Fruit fly (Drosophila melanogaster) whole organism, adult: ENCODE measurements around the gene Plap.

ENCODE experiments used
- CG11617 ChIP-seq: fragments of 200-800 bp; sonication (Bioruptor generic); optimal IDR thresholded peaks from 2 replicates; lab custom pipeline; 2017; ENCODE audit warnings: mild to moderate bottlenecking, missing biosample characterization, missing genetic modification reagents, missing genetic modification characterization
- CG12768 ChIP-seq: fragments of 200-800 bp; sonication (Bioruptor generic); optimal IDR thresholded peaks from 2 replicates; lab custom pipeline; 2017; ENCODE audit warnings: missing biosample characterization, missing genetic modification characterization, mild to moderate bottlenecking, moderate library complexity, missing genetic modification reagents
- CG14711 ChIP-seq: fragments of 200-800 bp; sonication (Bioruptor generic); optimal IDR thresholded peaks from 2 replicates; lab custom pipeline; 2018; ENCODE audit warnings: missing biosample characterization, mild to moderate bottlenecking, missing genetic modification characterization, moderate library complexity
- CG1620 ChIP-seq: fragments of 200-800 bp; sonication (Bioruptor generic); optimal IDR thresholded peaks from 2 replicates; lab custom pipeline; 2016; ENCODE audit warnings: missing biosample characterization, missing genetic modification characterization
- CG33017 ChIP-seq: fragments of 200-800 bp; sonication (Bioruptor generic); optimal IDR thresholded peaks from 2 replicates; lab custom pipeline; 2018; ENCODE audit warnings: missing biosample characterization, mild to moderate bottlenecking, missing genetic modification characterization, moderate library complexity
- CG5204 ChIP-seq: fragments of 200-800 bp; sonication (Bioruptor generic); optimal IDR thresholded peaks from 2 replicates; lab custom pipeline; 2016; ENCODE audit warnings: missing biosample characterization, missing genetic modification characterization
- CG7045 ChIP-seq: fragments of 200-800 bp; sonication (Bioruptor generic); optimal IDR thresholded peaks from 2 replicates; lab custom pipeline; 2017; ENCODE audit warnings: missing biosample characterization, mild to moderate bottlenecking, missing genetic modification characterization
- CG7101 ChIP-seq: fragments of 200-800 bp; sonication (Bioruptor generic); optimal IDR thresholded peaks from 2 replicates; lab custom pipeline; 2018; ENCODE audit warnings: missing biosample characterization, mild to moderate bottlenecking, missing genetic modification characterization, moderate library complexity
- Clk ChIP-seq: fragments of 200-800 bp; sonication (Bioruptor generic); optimal IDR thresholded peaks from 2 replicates; lab custom pipeline; 2017; ENCODE audit warnings: missing biosample characterization, missing genetic modification characterization
- Crg-1 ChIP-seq: fragments of 200-800 bp; sonication (Bioruptor generic); optimal IDR thresholded peaks from 2 replicates; lab custom pipeline; 2016; ENCODE audit warnings: missing biosample characterization, missing genetic modification characterization
- Hr96 ChIP-seq: fragments of 200-800 bp; sonication (Bioruptor generic); optimal IDR thresholded peaks from 2 replicates; lab custom pipeline; 2016; ENCODE audit warnings: missing biosample characterization, missing genetic modification characterization
- Mnt ChIP-seq: fragments of 200-800 bp; sonication (Bioruptor generic); optimal IDR thresholded peaks from 2 replicates; lab custom pipeline; 2016; ENCODE audit warnings: missing biosample characterization, mild to moderate bottlenecking, missing genetic modification characterization
- bab1 ChIP-seq: fragments of 200-800 bp; sonication (Bioruptor generic); optimal IDR thresholded peaks from 3 replicates; lab custom pipeline; 2019; ENCODE audit warnings: missing biosample characterization, mild to moderate bottlenecking, missing genetic modification characterization, moderate library complexity
- cic ChIP-seq: fragments of 200-800 bp; sonication (Bioruptor generic); optimal IDR thresholded peaks from 2 replicates; lab custom pipeline; 2017; ENCODE audit warnings: missing biosample characterization, mild to moderate bottlenecking, missing genetic modification characterization, moderate library complexity
- cnc ChIP-seq, 2 experiments: fragments of >200 bp; optimal IDR thresholded peaks; 2 replicates each; lab custom pipeline; 2017
- kay ChIP-seq: fragments of 200-800 bp; sonication (Bioruptor generic); peaks from one replicate; lab custom pipeline; 2016; ENCODE audit warnings: missing biosample characterization, missing genetic modification characterization, borderline replicate concordance
- ovo ChIP-seq: fragments of 200-800 bp; sonication (Bioruptor generic); optimal IDR thresholded peaks from 2 replicates; lab custom pipeline; 2016; ENCODE audit warnings: missing biosample characterization, missing genetic modification characterization
- pad ChIP-seq: fragments of 200-800 bp; sonication (Bioruptor generic); optimal IDR thresholded peaks from 3 replicates; lab custom pipeline; 2017; ENCODE audit warnings: missing biosample characterization, missing genetic modification characterization, mild to moderate bottlenecking, moderate library complexity, missing genetic modification reagents
- tj ChIP-seq: fragments of 200-800 bp; sonication (Bioruptor generic); optimal IDR thresholded peaks from 3 replicates; lab custom pipeline; 2017; ENCODE audit warnings: missing biosample characterization, mild to moderate bottlenecking, missing genetic modification characterization, moderate library complexity
- toe ChIP-seq: fragments of 200-800 bp; sonication (Bioruptor generic); optimal IDR thresholded peaks from 2 replicates; lab custom pipeline; 2016; ENCODE audit warnings: missing biosample characterization, missing genetic modification characterization

Gene Plap

dm6 chr2L:1157357-1157678, 12.8 kb downstream of the Plap start:
- no peak for TF ChIP-seq CG33017 (tag; lab: Kevin White, UChicago)
- no peak for TF ChIP-seq CG14711 (tag; lab: Kevin White, UChicago)
- TF ChIP-seq kay (GFP tag; lab: Kevin White, UChicago): peak; percentile 97
- TF ChIP-seq CG7045 (GFP tag; lab: Kevin White, UChicago): no peak
- TF ChIP-seq tj (GFP tag; lab: Kevin White, UChicago): peak; percentile 89
- TF ChIP-seq CG5204 (GFP tag; lab: Kevin White, UChicago): no peak
- no peak for TF ChIP-seq cnc (optimal IDR thresholded peaks at IDR 0.05; lab: Kevin White, UChicago)
- TF ChIP-seq ovo (GFP tag; lab: Kevin White, UChicago): no peak
- TF ChIP-seq bab1 (GFP tag; lab: Kevin White, UChicago): no peak
- TF ChIP-seq Hr96 (GFP tag; lab: Kevin White, UChicago): no peak

- TF ChIP-seq Mnt (GFP tag; lab: Kevin White, UChicago) (no peak), CG33017 (tag; lab: Kevin White, UChicago) (no peak), cic (GFP tag; lab: Kevin White, UChicago) (no peak), CG5204 (GFP tag; lab: Kevin White, UChicago) (no peak), Crg-1 (no peak), pad (GFP tag; lab: Kevin White, UChicago) (no peak), CG11617 (no peak), CG7101 (tag; lab: Kevin White, UChicago) (no peak), CG7045 (GFP tag; lab: Kevin White, UChicago) (no peak), CG14711 (tag; lab: Kevin White, UChicago) (no peak)
Observed at dm6 chr2L:1156592-1157249, 13.4 kb downstream of the Plap start.

dm6 chr2L:1152693-1153092, 17.5 kb downstream of the Plap start:
- TF ChIP-seq Crg-1: no peak
- no peak for TF ChIP-seq ovo (GFP tag; lab: Kevin White, UChicago)
- TF ChIP-seq CG14711 (tag; lab: Kevin White, UChicago): no peak
- no peak for TF ChIP-seq CG7045 (GFP tag; lab: Kevin White, UChicago)
- no peak for TF ChIP-seq CG1620 (GFP tag; lab: Kevin White, UChicago)
- no peak for TF ChIP-seq tj (GFP tag; lab: Kevin White, UChicago)
- TF ChIP-seq bab1 (GFP tag; lab: Kevin White, UChicago): no peak
- no peak for TF ChIP-seq toe (GFP tag; lab: Kevin White, UChicago)
- TF ChIP-seq cic (GFP tag; lab: Kevin White, UChicago): no peak
- TF ChIP-seq CG11617: no peak
- TF ChIP-seq Hr96 (GFP tag; lab: Kevin White, UChicago): no peak
- no peak for TF ChIP-seq kay (GFP tag; lab: Kevin White, UChicago)
- TF ChIP-seq CG5204 (GFP tag; lab: Kevin White, UChicago): no peak
- no peak for TF ChIP-seq CG33017 (tag; lab: Kevin White, UChicago)
- no peak for TF ChIP-seq cnc (optimal IDR thresholded peaks at IDR 0.05; lab: Kevin White, UChicago)
- TF ChIP-seq CG12768: no peak
- no peak for TF ChIP-seq Clk
- no peak for TF ChIP-seq pad (GFP tag; lab: Kevin White, UChicago)

- TF ChIP-seq ovo (GFP tag; lab: Kevin White, UChicago): peak; percentile 14
- peak; percentile 36 for TF ChIP-seq CG11617
- peak; percentile 19 for TF ChIP-seq tj (GFP tag; lab: Kevin White, UChicago)
- TF ChIP-seq bab1 (GFP tag; lab: Kevin White, UChicago): peak; percentile 73
- no peak for TF ChIP-seq pad (GFP tag; lab: Kevin White, UChicago)
- peak; percentile 52 for TF ChIP-seq CG14711 (tag; lab: Kevin White, UChicago)
- peak; percentile 48 for TF ChIP-seq Crg-1
- no peak for TF ChIP-seq CG5204 (GFP tag; lab: Kevin White, UChicago)
- no peak for TF ChIP-seq toe (GFP tag; lab: Kevin White, UChicago)
- peak; percentile 14 for TF ChIP-seq CG33017 (tag; lab: Kevin White, UChicago)
- TF ChIP-seq Mnt (GFP tag; lab: Kevin White, UChicago): peak; percentile 47
- no peak for TF ChIP-seq CG12768
- peak; percentile 40 for TF ChIP-seq CG1620 (GFP tag; lab: Kevin White, UChicago)
- peak; percentile 27 for TF ChIP-seq cic (GFP tag; lab: Kevin White, UChicago)
- TF ChIP-seq Hr96 (GFP tag; lab: Kevin White, UChicago): peak; percentile 62
- TF ChIP-seq Clk: no peak
- TF ChIP-seq CG7101 (tag; lab: Kevin White, UChicago): peak; percentile 62
- TF ChIP-seq kay (GFP tag; lab: Kevin White, UChicago): no peak
Observed at dm6 chr2L:1150554-1150953, 19.6 kb downstream of the Plap start, which contains the start of the genes Tfb4 and Vps29. Tfb4 (minus strand) TSS chr2L:1150677. Vps29 (plus strand) TSS chr2L:1150766.

dm6 chr2L:1147656-1148055, 22.5 kb downstream of the Plap start:
- no peak for TF ChIP-seq tj (GFP tag; lab: Kevin White, UChicago)
- TF ChIP-seq cic (GFP tag; lab: Kevin White, UChicago): no peak
- no peak for TF ChIP-seq pad (GFP tag; lab: Kevin White, UChicago)
- TF ChIP-seq Hr96 (GFP tag; lab: Kevin White, UChicago): no peak
- no peak for TF ChIP-seq CG7101 (tag; lab: Kevin White, UChicago)
- TF ChIP-seq ovo (GFP tag; lab: Kevin White, UChicago): no peak
- no peak for TF ChIP-seq CG11617
- no peak for TF ChIP-seq cnc (optimal IDR thresholded peaks at IDR 0.05; lab: Kevin White, UChicago)
- no peak for TF ChIP-seq toe (GFP tag; lab: Kevin White, UChicago)
- no peak for TF ChIP-seq Crg-1
